Worm (Caenorhabditis elegans) whole organism, early embryonic: ENCODE data around the gene Y116A8C.49.

Experiments used
- B0310.2 ChIP-seq: sonication (generic microtip); optimal IDR thresholded peaks from 2 replicates; lab custom pipeline; 2016; ENCODE audit warnings: mild to moderate bottlenecking, missing genetic modification characterization, missing compliant biosample characterization
- F13C5.2 ChIP-seq: sonication (generic microtip); optimal IDR thresholded peaks from 2 replicates; lab custom pipeline; 2017; ENCODE audit warnings: mild to moderate bottlenecking, missing genetic modification characterization, inconsistent platforms, missing compliant biosample characterization
- aly-1 ChIP-seq: sonication (generic microtip); optimal IDR thresholded peaks from 2 replicates; lab custom pipeline; 2016; ENCODE audit warnings: missing genetic modification characterization, missing compliant biosample characterization
- ama-1 ChIP-seq: fragments of 150-350 bp; optimal IDR thresholded peaks from 2 replicates; lab custom pipeline; 2014
- ceh-13 ChIP-seq: fragments of 200-800 bp; sonication (Bioruptor generic); optimal IDR thresholded peaks from 2 replicates; lab custom pipeline; 2018; ENCODE audit warnings: mild to moderate bottlenecking, missing genetic modification characterization, missing compliant biosample characterization
- ceh-36 ChIP-seq: sonication (generic microtip); optimal IDR thresholded peaks from 2 replicates; lab custom pipeline; 2016; ENCODE audit warnings: missing genetic modification characterization, inconsistent platforms, missing compliant biosample characterization
- ets-7 ChIP-seq: sonication (generic microtip); optimal IDR thresholded peaks from 2 replicates; lab custom pipeline; 2016; ENCODE audit warnings: missing genotype, missing genetic modification characterization, missing compliant biosample characterization
- flt-1 ChIP-seq: fragments of 200-800 bp; sonication (Bioruptor generic); IDR thresholded peaks from 2 replicates; pipeline ENCODE4 v1.3.6; 2022; ENCODE audit warnings: missing genetic modification characterization, missing compliant biosample characterization
- hmbx-1 ChIP-seq: sonication (generic microtip); optimal IDR thresholded peaks from 2 replicates; lab custom pipeline; 2016; ENCODE audit warnings: mild to moderate bottlenecking, missing genetic modification characterization, missing compliant biosample characterization
- hmg-4 ChIP-seq: fragments of 200-800 bp; sonication (Bioruptor generic); optimal IDR thresholded peaks from 2 replicates; lab custom pipeline; 2018; ENCODE audit warnings: mild to moderate bottlenecking, missing genetic modification characterization, missing compliant biosample characterization
- hnd-1 ChIP-seq: sonication (generic microtip); optimal IDR thresholded peaks from 2 replicates; lab custom pipeline; 2016; ENCODE audit warnings: missing genetic modification characterization, missing compliant biosample characterization
- pes-1 ChIP-seq: fragments of 200-800 bp; sonication (Bioruptor generic); IDR thresholded peaks from 2 replicates; pipeline ENCODE4 v1.3.6; 2022; ENCODE audit warnings: missing genetic modification reagents, missing genetic modification characterization, missing compliant biosample characterization
- scrt-1 ChIP-seq: fragments of 200-800 bp; sonication (Bioruptor generic); IDR thresholded peaks from 2 replicates; pipeline ENCODE4 v1.3.6; 2022; ENCODE audit warnings: missing genetic modification characterization, missing compliant biosample characterization
- sea-1 ChIP-seq: fragments of 200-800 bp; sonication (Bioruptor generic); conservative IDR thresholded peaks from 2 replicates; pipeline ENCODE4 v1.3.6; 2022; ENCODE audit warnings: missing genetic modification characterization, missing compliant biosample characterization
- tbx-11 ChIP-seq: fragments of 200-800 bp; sonication (Bioruptor generic); IDR thresholded peaks from 2 replicates; pipeline ENCODE4 v1.3.6; 2022; ENCODE audit warnings: missing genetic modification characterization, missing compliant biosample characterization
- tbx-37 ChIP-seq: fragments of 200-800 bp; sonication (Bioruptor generic); conservative IDR thresholded peaks from 2 replicates; pipeline ENCODE4 v1.3.6; 2022; ENCODE audit warnings: missing genetic modification reagents, missing genetic modification characterization, missing compliant biosample characterization
- tra-4 ChIP-seq: sonication (generic microtip); optimal IDR thresholded peaks from 2 replicates; lab custom pipeline; 2017; ENCODE audit warnings: missing genetic modification characterization, missing compliant biosample characterization

The Y116A8C.49 gene

DNA sequence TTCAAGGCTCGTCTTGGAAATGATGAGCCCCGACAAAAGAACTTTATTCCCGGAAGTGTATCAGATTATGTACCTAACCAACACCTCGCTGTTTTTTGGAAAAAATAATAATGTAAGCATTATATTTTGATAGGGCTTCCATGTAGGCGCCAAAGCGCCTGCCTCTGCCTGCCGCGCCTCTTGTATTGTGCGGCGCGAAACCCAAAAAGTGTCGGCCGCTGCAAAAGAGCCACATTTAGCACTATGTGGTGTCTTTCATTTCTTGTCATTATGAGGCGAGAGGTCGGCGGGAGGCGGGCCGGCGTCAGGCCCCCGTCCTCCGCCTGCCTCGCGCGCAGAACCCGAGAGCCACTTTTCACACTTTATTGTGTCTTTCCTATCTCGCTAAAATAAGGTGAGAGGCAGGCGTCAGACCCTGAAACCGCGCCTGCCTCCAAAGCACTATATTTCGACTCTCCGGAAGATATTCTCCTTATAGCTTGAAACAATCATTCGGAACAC lies 5.6 kb downstream of the Y116A8C.49 start:
- no peak for TF ChIP-seq scrt-1 (GFP tag; lab: Robert Waterston, UW)
- TF ChIP-seq B0310.2 (tag; lab: Kevin White, UChicago) = no peak
- TF ChIP-seq pes-1 = 0 out of 2 replicates have a peak, but pooled peaks have one; percentile 13
- no peak for TF ChIP-seq ceh-13
- TF ChIP-seq tbx-11 (GFP tag; lab: Robert Waterston, UW) = 0 out of 2 replicates have a peak, but pooled peaks have one; percentile 21
- no peak for TF ChIP-seq tra-4 (tag; lab: Kevin White, UChicago)
- no peak for TF ChIP-seq F13C5.2
- no peak for TF ChIP-seq flt-1 (GFP tag; lab: Robert Waterston, UW)

DNA sequence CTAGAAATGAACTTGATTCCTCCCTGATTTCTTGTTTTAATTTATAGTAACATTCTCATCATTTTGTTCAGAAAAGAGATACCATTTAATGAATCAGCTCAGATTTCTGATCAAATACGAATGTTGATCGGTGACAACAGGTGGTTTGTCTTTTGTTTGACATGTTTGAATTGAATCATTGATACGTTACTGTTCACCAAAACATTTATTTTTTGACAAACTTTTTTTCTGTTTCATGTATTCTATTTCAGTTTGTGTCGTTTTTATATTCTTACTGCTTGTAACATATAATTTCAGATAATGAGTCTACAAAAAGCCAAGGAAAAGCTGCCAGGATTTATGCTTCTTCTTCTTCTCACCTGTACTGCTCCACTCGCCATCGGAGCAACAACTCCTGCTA lies 6.9 kb downstream of the Y116A8C.49 start, which contains the start of gene nep-24:
TSS of gene nep-24 (plus strand) at position 301 of the 400 bp plus-strand sequence.
- TF ChIP-seq hnd-1 (tag; lab: Kevin White, UChicago) = no peak

DNA sequence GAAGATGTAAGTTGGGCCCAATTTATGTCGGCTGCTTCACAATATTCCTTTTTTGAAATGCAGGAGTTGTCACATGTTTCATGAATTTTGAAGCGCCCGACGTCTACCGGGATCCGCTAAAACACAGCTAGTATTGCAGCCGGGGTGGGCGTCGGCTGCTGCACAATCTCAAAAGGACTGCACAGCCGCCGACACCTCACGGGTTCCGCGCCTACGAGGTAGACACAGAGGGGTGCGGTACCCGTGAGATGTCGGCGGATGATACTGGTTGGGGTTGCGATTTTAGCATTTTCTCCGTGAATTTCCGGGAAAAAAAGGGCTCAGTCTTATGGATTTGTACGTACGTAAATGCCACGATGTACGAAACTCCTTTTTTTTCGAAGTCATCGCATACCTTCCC lies 9.0 kb downstream of the Y116A8C.49 start:
- TF ChIP-seq ceh-36 (no peak), scrt-1 (GFP tag; lab: Robert Waterston, UW) (no peak), tbx-37 (GFP tag; lab: Robert Waterston, UW) (no peak), B0310.2 (tag; lab: Kevin White, UChicago) (no peak), ama-1 (lab: Kevin White, UChicago) (no peak), flt-1 (GFP tag; lab: Robert Waterston, UW) (no peak), aly-1 (no peak), sea-1 (GFP tag; lab: Robert Waterston, UW) (no peak), hmg-4 (GFP tag; lab: Kevin White, UChicago) (no peak), F13C5.2 (no peak), ets-7 (no peak), hmbx-1 (tag; lab: Kevin White, UChicago) (no peak), hnd-1 (tag; lab: Kevin White, UChicago) (no peak), tra-4 (tag; lab: Kevin White, UChicago) (no peak), ceh-13 (no peak), pes-1 (no peak)

DNA sequence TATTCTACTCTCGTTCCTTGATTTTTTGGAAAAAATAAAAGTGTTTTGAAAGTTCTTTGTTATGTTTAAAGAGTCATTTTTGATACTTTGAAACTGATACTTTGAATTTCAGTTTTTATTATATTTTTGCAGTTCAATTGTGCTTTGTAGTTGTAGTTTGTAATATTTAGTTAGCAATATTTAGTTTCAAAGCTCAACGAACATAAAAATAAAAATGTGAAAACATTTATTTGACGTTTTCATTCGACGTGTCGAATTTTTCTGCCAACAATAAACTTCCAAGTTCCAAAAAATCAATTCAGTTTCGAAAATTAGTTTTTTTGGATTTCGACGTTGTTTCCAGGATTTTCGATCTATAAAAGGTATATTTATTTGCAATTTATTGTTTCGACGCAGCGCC lies 10.9 kb downstream of the Y116A8C.49 start, which contains the start of gene nep-23:
TSS of gene nep-23 (plus strand) at position 301 of the 400 bp plus-strand sequence.
- TF ChIP-seq ceh-36 = no peak
- no peak for TF ChIP-seq hnd-1 (tag; lab: Kevin White, UChicago)
- TF ChIP-seq sea-1 (GFP tag; lab: Robert Waterston, UW) = no peak
- TF ChIP-seq flt-1 (GFP tag; lab: Robert Waterston, UW) = no peak
- no peak for TF ChIP-seq ceh-13
- TF ChIP-seq scrt-1 (GFP tag; lab: Robert Waterston, UW) = no peak

DNA sequence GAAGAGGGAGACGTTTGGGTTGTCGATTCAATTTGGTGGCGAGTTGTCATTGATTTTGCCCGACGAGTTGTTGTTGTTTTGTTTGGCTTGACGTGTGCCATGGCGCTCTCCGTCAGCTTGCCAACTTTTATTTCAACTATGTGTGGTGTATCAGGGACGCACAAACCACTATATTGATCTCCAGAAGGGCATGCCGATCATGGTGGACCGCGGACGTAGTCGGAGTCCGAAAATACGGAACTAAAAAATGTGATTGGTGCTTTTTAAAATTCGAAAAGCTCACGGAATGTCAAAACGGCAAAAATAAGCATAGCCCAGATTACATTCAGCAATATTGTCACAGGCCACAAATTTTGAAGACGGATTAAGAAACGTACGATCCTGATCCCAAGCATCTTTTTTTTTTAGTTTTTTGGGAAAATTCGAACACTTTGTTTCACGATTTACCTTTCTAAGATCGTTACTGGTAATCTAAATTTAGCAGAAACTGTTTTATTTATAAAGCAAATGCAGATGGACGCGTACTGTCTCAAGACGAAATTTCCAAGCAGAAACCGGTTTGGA lies 11.7 kb downstream of the Y116A8C.49 start, which contains the start of the genes Y116A8C.470 and Y116A8C.463:
TSS of gene Y116A8C.470 (minus strand) at position 101 of the 564 bp plus-strand sequence.
TSS of gene Y116A8C.463 (plus strand) at position 514 of the 564 bp plus-strand sequence.
- no peak for TF ChIP-seq pes-1
- no peak for TF ChIP-seq flt-1 (GFP tag; lab: Robert Waterston, UW)
- no peak for TF ChIP-seq hnd-1 (tag; lab: Kevin White, UChicago)
- TF ChIP-seq tbx-37 (GFP tag; lab: Robert Waterston, UW) = no peak
- no peak for TF ChIP-seq sea-1 (GFP tag; lab: Robert Waterston, UW)
- no peak for TF ChIP-seq ceh-36
- no peak for TF ChIP-seq aly-1
- no peak for TF ChIP-seq ama-1 (lab: Kevin White, UChicago)
- no peak for TF ChIP-seq ets-7
- no peak for TF ChIP-seq F13C5.2

DNA sequence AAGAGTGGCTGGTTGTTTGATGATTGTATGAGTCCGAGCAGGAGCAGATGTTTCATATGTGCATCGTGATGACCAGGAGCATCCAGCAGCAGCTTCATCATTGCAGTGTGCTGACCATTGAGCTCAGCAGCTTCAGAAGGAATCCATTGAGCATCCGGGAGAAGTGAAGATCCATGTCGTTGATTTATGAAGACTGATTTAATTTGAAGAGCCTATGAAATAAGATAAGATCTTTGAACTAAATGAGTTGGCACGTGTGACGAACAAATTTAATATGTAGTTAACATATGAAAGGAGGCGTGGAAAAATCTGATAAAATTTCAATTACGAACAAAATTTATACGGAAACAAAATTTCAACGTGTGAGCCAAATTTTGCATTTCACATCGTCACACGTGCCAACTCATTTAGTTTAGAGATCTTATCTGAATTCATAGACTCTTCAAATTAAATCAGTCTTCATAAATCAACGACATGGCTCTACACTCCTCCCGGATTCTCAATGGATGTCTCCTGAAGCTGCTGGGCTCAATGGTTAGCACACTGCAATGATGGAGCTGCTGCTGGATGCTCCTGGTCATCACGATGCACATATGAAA lies 13.0 kb downstream of the Y116A8C.49 start, which contains the start of the genes Y116A8C.469 and Y116A8C.468:
TSS of gene Y116A8C.469 (minus strand) at position 101 of the 599 bp plus-strand sequence.
TSS of gene Y116A8C.468 (plus strand) at position 549 of the 599 bp plus-strand sequence.
- TF ChIP-seq tbx-37 (GFP tag; lab: Robert Waterston, UW) = no peak
- no peak for TF ChIP-seq hmg-4 (GFP tag; lab: Kevin White, UChicago)
- no peak for TF ChIP-seq F13C5.2
- TF ChIP-seq flt-1 (GFP tag; lab: Robert Waterston, UW) = no peak
- no peak for TF ChIP-seq B0310.2 (tag; lab: Kevin White, UChicago)
- no peak for TF ChIP-seq sea-1 (GFP tag; lab: Robert Waterston, UW)
- TF ChIP-seq hnd-1 (tag; lab: Kevin White, UChicago) = no peak
- no peak for TF ChIP-seq scrt-1 (GFP tag; lab: Robert Waterston, UW)
- TF ChIP-seq ets-7 = no peak
- TF ChIP-seq hmbx-1 (tag; lab: Kevin White, UChicago) = no peak
- no peak for TF ChIP-seq ama-1 (lab: Kevin White, UChicago)
- TF ChIP-seq tra-4 (tag; lab: Kevin White, UChicago) = no peak
- no peak for TF ChIP-seq aly-1
- TF ChIP-seq ceh-36 = no peak
- no peak for TF ChIP-seq ceh-13
- TF ChIP-seq pes-1 = no peak
- TF ChIP-seq tbx-11 (GFP tag; lab: Robert Waterston, UW) = no peak

DNA sequence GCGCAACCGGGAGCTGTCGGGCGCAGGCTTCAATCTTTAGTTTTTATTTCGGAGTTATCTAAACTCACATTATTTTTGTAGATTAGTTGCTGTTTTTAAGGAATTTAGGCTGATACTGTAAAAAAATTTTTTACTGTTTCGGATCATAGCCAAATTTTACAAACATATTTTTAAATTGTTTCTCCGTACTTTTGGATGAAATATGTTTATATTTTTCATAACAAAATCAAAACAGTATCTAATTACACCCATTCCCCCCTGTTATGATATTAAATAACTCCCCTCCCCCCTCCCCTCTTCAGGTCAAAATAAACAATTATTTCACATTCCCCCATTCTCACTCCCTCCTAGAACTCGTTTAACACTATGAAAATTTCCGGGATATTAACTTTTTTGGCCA lies 15.2 kb downstream of the Y116A8C.49 start, which contains the start of gene Y116A8C.3:
TSS of gene Y116A8C.3 (plus strand) at position 301 of the 400 bp plus-strand sequence.
- TF ChIP-seq tbx-37 (GFP tag; lab: Robert Waterston, UW) (no peak), ama-1 (lab: Kevin White, UChicago) (no peak), tra-4 (tag; lab: Kevin White, UChicago) (no peak), hmg-4 (GFP tag; lab: Kevin White, UChicago) (no peak), ets-7 (no peak), tbx-11 (GFP tag; lab: Robert Waterston, UW) (no peak), hnd-1 (tag; lab: Kevin White, UChicago) (no peak), hmbx-1 (tag; lab: Kevin White, UChicago) (no peak), B0310.2 (tag; lab: Kevin White, UChicago) (no peak), aly-1 (no peak), flt-1 (GFP tag; lab: Robert Waterston, UW) (no peak), pes-1 (no peak)
